Worm (Caenorhabditis elegans) whole organism, L2 larva: ENCODE data around the gene ZK1248.19.
A peak's percentile ranks its signal among the peaks of the same experiment; 100 is the strongest.
"Not testable (repeated sequence)": the region's sequence is repeated elsewhere in the genome, so short reads cannot be mapped to it uniquely, and the experiment has no call there.

ENCODE experiments used
- C34F6.9 ChIP-seq: fragments of 150-350 bp; optimal IDR thresholded peaks from 2 replicates; lab custom pipeline; 2014; ENCODE audit warnings: missing biosample characterization, missing genetic modification characterization
- R02D3.7 ChIP-seq: fragments of 150-350 bp; optimal IDR thresholded peaks from 2 replicates; lab custom pipeline; 2014; ENCODE audit warnings: missing biosample characterization, missing genetic modification characterization
- ZK546.5 ChIP-seq: sonication (generic microtip); optimal IDR thresholded peaks from 2 replicates; lab custom pipeline; 2017; ENCODE audit warnings: missing biosample characterization, missing genetic modification characterization
- alr-1 ChIP-seq: fragments of 150-350 bp; optimal IDR thresholded peaks from 2 replicates; lab custom pipeline; 2014; ENCODE audit warnings: missing biosample characterization, missing genetic modification characterization
- aly-2 ChIP-seq: fragments of 150-350 bp; optimal IDR thresholded peaks from 2 replicates; lab custom pipeline; 2014; ENCODE audit warnings: missing biosample characterization, missing genetic modification characterization
- ama-1 ChIP-seq: fragments of 150-350 bp; optimal IDR thresholded peaks from 2 replicates; lab custom pipeline; 2018; ENCODE audit warnings: inconsistent platforms
- blmp-1 ChIP-seq: sonication (generic microtip); optimal IDR thresholded peaks from 2 replicates; lab custom pipeline; 2017; ENCODE audit warnings: missing genetic modification characterization, mild to moderate bottlenecking, missing compliant biosample characterization, antibody characterized with exemption, moderate library complexity; ENCODE audit not compliant: insufficient read depth
- ceh-16 ChIP-seq: fragments of 150-350 bp; optimal IDR thresholded peaks from 2 replicates; lab custom pipeline; 2014; ENCODE audit warnings: missing biosample characterization, missing genetic modification characterization
- ceh-82 ChIP-seq: fragments of 150-350 bp; optimal IDR thresholded peaks from 2 replicates; lab custom pipeline; 2014; ENCODE audit warnings: missing biosample characterization, missing genetic modification characterization
- crh-2 ChIP-seq: sonication (generic microtip); optimal IDR thresholded peaks from 2 replicates; lab custom pipeline; 2017; ENCODE audit warnings: missing biosample characterization, missing genetic modification characterization
- dmd-4 ChIP-seq: sonication (generic microtip); optimal IDR thresholded peaks from 2 replicates; lab custom pipeline; 2017; ENCODE audit warnings: missing biosample characterization, missing genetic modification characterization
- egl-27 ChIP-seq: sonication (generic microtip); optimal IDR thresholded peaks from 3 replicates; lab custom pipeline; 2017; ENCODE audit warnings: missing biosample characterization, missing genetic modification reagents, missing genetic modification characterization
- elt-3 ChIP-seq: sonication (generic microtip); optimal IDR thresholded peaks from 2 replicates; lab custom pipeline; 2017; ENCODE audit warnings: missing biosample characterization, missing genetic modification characterization
- fos-1 ChIP-seq: fragments of 150-350 bp; optimal IDR thresholded peaks from 2 replicates; lab custom pipeline; 2014; ENCODE audit warnings: missing biosample characterization, missing genetic modification characterization
- gmeb-1 ChIP-seq: fragments of 150-350 bp; optimal IDR thresholded peaks from 2 replicates; lab custom pipeline; 2014; ENCODE audit warnings: missing biosample characterization, missing genetic modification characterization
- lin-11 ChIP-seq: fragments of 150-350 bp; sonication (generic microtip); optimal IDR thresholded peaks from 2 replicates; lab custom pipeline; 2014; ENCODE audit warnings: missing biosample characterization, missing genetic modification characterization, inconsistent platforms, mixed read lengths
- lin-13 ChIP-seq: fragments of 150-350 bp; optimal IDR thresholded peaks from 2 replicates; lab custom pipeline; 2014; ENCODE audit warnings: missing biosample characterization, missing genetic modification reagents, missing genetic modification characterization
- lin-39 ChIP-seq: fragments of 150-350 bp; optimal IDR thresholded peaks from 2 replicates; lab custom pipeline; 2014; ENCODE audit warnings: missing biosample characterization, missing genetic modification reagents, missing genetic modification characterization
- lsy-2 ChIP-seq, 2 experiments: fragments of 150-350 bp in 1 of 2; sonication (generic microtip) in 1 of 2; optimal IDR thresholded peaks; 2 replicates each; lab custom pipeline; 2014 to 2017; ENCODE audit warnings: missing biosample characterization in 2 of 2, missing genetic modification characterization in 2 of 2
- mab-5 ChIP-seq: fragments of 150-350 bp; optimal IDR thresholded peaks from 2 replicates; lab custom pipeline; 2014; ENCODE audit warnings: missing biosample characterization, missing genetic modification characterization
- nhr-10 ChIP-seq: sonication (generic microtip); optimal IDR thresholded peaks from 2 replicates; lab custom pipeline; 2017; ENCODE audit warnings: missing biosample characterization, missing genetic modification characterization
- nhr-11 ChIP-seq: fragments of 150-350 bp; optimal IDR thresholded peaks from 2 replicates; lab custom pipeline; 2014; ENCODE audit warnings: missing biosample characterization, missing genetic modification characterization
- nhr-12 ChIP-seq: fragments of 150-350 bp; optimal IDR thresholded peaks from 2 replicates; lab custom pipeline; 2014; ENCODE audit warnings: missing biosample characterization, missing genetic modification characterization
- nhr-129 ChIP-seq: fragments of 150-350 bp; optimal IDR thresholded peaks from 2 replicates; lab custom pipeline; 2014; ENCODE audit warnings: missing biosample characterization, missing genetic modification characterization
- nhr-21 ChIP-seq: fragments of 150-350 bp; optimal IDR thresholded peaks from 2 replicates; lab custom pipeline; 2014; ENCODE audit warnings: missing biosample characterization, missing genetic modification characterization
- nhr-23 ChIP-seq: fragments of 150-350 bp; optimal IDR thresholded peaks from 2 replicates; lab custom pipeline; 2014; ENCODE audit warnings: missing biosample characterization, missing genetic modification reagents, missing genetic modification characterization
- nhr-237 ChIP-seq: fragments of 150-350 bp; optimal IDR thresholded peaks from 2 replicates; lab custom pipeline; 2014; ENCODE audit warnings: missing biosample characterization, missing genetic modification characterization
- nhr-25 ChIP-seq: fragments of 150-350 bp; sonication (generic microtip); optimal IDR thresholded peaks from 3 replicates; lab custom pipeline; 2014; ENCODE audit warnings: missing biosample characterization, missing genetic modification characterization
- nhr-6 ChIP-seq: fragments of 150-350 bp; optimal IDR thresholded peaks from 2 replicates; lab custom pipeline; 2014; ENCODE audit warnings: missing biosample characterization, missing genetic modification characterization
- nhr-77 ChIP-seq: fragments of 150-350 bp; optimal IDR thresholded peaks from 2 replicates; lab custom pipeline; 2014; ENCODE audit warnings: missing biosample characterization, missing genetic modification characterization
- peb-1 ChIP-seq: fragments of 150-350 bp; optimal IDR thresholded peaks from 2 replicates; lab custom pipeline; 2014; ENCODE audit warnings: missing biosample characterization, missing genetic modification characterization
- sem-4 ChIP-seq: fragments of 150-350 bp; optimal IDR thresholded peaks from 2 replicates; lab custom pipeline; 2014; ENCODE audit warnings: missing biosample characterization, missing genetic modification reagents, missing genetic modification characterization
- skn-1 ChIP-seq: sonication (generic microtip); optimal IDR thresholded peaks from 2 replicates; lab custom pipeline; 2017; ENCODE audit warnings: missing biosample characterization, missing genetic modification characterization
- sma-3 ChIP-seq: sonication (generic microtip); optimal IDR thresholded peaks from 2 replicates; lab custom pipeline; 2016; ENCODE audit warnings: missing genetic modification reagents, missing genetic modification characterization, missing compliant biosample characterization
- sma-9 ChIP-seq, 2 experiments: fragments of 150-350 bp in 1 of 2; sonication (generic microtip) in 1 of 2; optimal IDR thresholded peaks; 2 replicates each; lab custom pipeline; 2014 to 2016; ENCODE audit warnings: missing genetic modification characterization in 2 of 2, mild to moderate bottlenecking in 1 of 2, missing biosample characterization in 1 of 2, missing compliant biosample characterization in 1 of 2, missing genetic modification reagents in 1 of 2, moderate library complexity in 1 of 2
- snpc-4 ChIP-seq: fragments of 150-350 bp; optimal IDR thresholded peaks from 2 replicates; lab custom pipeline; 2014; ENCODE audit warnings: missing biosample characterization, missing genetic modification characterization
- unc-39 ChIP-seq: fragments of 150-350 bp; optimal IDR thresholded peaks from 2 replicates; lab custom pipeline; 2014; ENCODE audit warnings: missing biosample characterization, missing genetic modification characterization
- unc-55 ChIP-seq: fragments of 150-350 bp; sonication (generic microtip); optimal IDR thresholded peaks from 3 replicates; lab custom pipeline; 2014; ENCODE audit warnings: missing biosample characterization, missing genetic modification reagents, missing genetic modification characterization
- zag-1 ChIP-seq: fragments of 150-350 bp; optimal IDR thresholded peaks from 2 replicates; lab custom pipeline; 2014; ENCODE audit warnings: missing biosample characterization, missing genetic modification characterization
- ztf-1 ChIP-seq: fragments of 200-800 bp; sonication (Bioruptor generic); conservative IDR thresholded peaks from 2 replicates; pipeline ENCODE4 v1.3.6; 2022; ENCODE audit warnings: missing genetic modification characterization, missing compliant biosample characterization
- ztf-4 ChIP-seq: fragments of 150-350 bp; optimal IDR thresholded peaks from 2 replicates; lab custom pipeline; 2014; ENCODE audit warnings: missing biosample characterization, missing genetic modification characterization

ZK1248.19 gene

DNA sequence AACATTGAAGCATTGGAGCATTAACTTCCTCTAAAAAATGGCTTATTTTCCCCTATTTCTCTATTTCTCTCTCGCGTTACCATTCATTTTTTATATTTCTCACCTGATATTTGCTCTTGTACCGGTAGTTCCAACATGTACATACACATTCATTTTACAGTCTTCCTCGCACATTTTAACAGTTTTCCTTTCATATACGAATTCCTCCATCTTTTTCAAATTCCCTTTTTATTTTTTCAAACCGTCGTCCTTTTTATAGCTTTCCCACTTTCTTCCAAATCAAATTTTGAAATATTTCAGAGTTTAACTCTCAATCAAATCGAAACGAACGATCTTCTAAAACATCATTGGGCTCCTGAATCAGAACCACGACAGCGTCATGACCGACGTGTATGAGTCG is 45.0 kb upstream of the ZK1248.19 start, which contains the start of gene rfip-1:
Gene rfip-1, plus strand, starts transcription at position 301 of the 400 bp plus-strand sequence.
- TF ChIP-seq sem-4 (tag; lab: Kevin White, UChicago): no peak
- no peak for TF ChIP-seq nhr-77 (tag; lab: Kevin White, UChicago)
- TF ChIP-seq lin-13 (GFP tag; lab: Kevin White, UChicago): no peak
- TF ChIP-seq nhr-25: no peak
- TF ChIP-seq dmd-4 (tag; lab: Kevin White, UChicago): no peak
- TF ChIP-seq ztf-1: no peak
- no peak for TF ChIP-seq nhr-12
- TF ChIP-seq ama-1: no peak
- TF ChIP-seq ZK546.5 (tag; lab: Kevin White, UChicago): no peak
- TF ChIP-seq elt-3 (tag; lab: Kevin White, UChicago): no peak
- TF ChIP-seq sma-9 (GFP tag; optimal IDR thresholded peaks at IDR 0.05; lab: Kevin White, UChicago): no peak
- TF ChIP-seq sma-9 (tag; optimal IDR thresholded peaks at IDR 0.05; lab: Kevin White, UChicago): no peak
- no peak for TF ChIP-seq nhr-237
- no peak for TF ChIP-seq peb-1 (tag; lab: Kevin White, UChicago)
- no peak for TF ChIP-seq nhr-23 (tag; lab: Kevin White, UChicago)
- TF ChIP-seq, all 48 proteins: peak for 0

DNA sequence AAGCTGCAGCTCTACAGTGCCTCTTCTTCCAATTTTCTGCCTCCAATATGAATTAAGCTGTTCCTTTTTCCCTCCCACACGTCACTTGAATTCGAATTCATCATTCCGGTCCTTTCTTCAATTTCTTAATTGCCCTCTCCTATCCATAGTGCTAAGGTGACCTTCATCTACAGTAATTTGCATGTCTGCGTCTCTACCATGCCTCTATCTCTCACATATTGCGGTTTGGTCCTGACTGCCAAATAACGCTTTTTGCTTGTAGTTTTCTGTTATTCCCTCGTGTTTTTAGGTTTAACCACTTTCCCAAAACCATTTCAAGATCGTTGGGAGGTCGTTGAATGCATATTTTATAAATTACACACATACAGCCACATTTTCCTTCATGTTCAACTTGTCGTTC is 41.5 kb upstream of the ZK1248.19 start:
- TF ChIP-seq nhr-25 (peak; percentile 72), ceh-16 (peak; percentile 3), skn-1 (no peak), C34F6.9 (peak; percentile 22), lsy-2 (tag; optimal IDR thresholded peaks at IDR 0.05; lab: Kevin White, UChicago) (peak in 1 of 2 experiments; percentile 10), R02D3.7 (tag; lab: Kevin White, UChicago) (no peak), ceh-82 (tag; lab: Kevin White, UChicago) (no peak)

DNA sequence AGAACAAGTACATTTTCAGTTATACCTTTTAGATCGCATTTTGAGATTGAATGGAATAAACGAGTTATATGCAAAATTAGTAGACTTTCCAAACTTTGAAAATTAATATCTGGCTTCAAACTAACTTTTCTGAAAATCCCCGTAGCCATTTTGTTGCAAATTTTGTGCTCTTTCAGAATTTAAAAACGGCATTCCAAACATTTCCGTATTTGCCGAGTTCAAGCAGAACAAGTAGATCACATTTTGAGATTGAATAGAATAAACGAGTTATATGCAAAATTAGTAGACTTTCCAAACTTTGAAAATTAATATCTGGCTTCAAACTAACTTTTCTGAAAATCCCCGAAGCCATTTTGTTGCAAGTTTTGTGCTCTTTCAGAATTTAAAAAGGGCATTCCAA is 37.3 kb upstream of the ZK1248.19 start, which contains the start of gene F55C12.2:
Gene F55C12.2, plus strand, starts transcription at position 301 of the 400 bp plus-strand sequence.
- not testable (repeated sequence) for TF ChIP-seq elt-3, lin-11, ZK546.5 (tag; lab: Kevin White, UChicago)

DNA sequence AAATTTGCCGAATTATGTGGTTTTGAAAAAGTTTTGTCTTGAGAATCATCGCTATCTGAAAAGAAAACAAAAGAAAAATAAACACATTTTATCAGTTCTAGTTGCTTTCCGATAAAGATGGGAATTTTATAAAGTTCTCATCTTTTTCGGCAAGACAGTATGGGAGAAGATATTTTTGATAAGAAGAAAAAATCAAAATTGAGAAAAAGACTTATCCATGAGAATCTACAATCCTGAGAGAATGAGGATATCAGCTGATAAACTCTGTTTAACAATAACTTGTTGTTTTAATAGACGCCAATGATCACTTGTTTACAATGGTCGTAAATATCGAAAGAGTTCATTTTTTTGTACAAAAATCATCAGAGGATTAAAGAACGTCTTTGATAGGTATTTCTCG is 36.8 kb upstream of the ZK1248.19 start, which contains the start of gene F55C12.6:
Gene F55C12.6, minus strand, starts transcription at position 101 of the 400 bp plus-strand sequence.
- no peak for TF ChIP-seq sem-4 (tag; lab: Kevin White, UChicago)
- TF ChIP-seq ceh-82 (tag; lab: Kevin White, UChicago): no peak
- TF ChIP-seq fos-1 (tag; lab: Kevin White, UChicago): no peak
- TF ChIP-seq ztf-1: no peak
- no peak for TF ChIP-seq sma-9 (GFP tag; optimal IDR thresholded peaks at IDR 0.05; lab: Kevin White, UChicago)
- TF ChIP-seq sma-9 (tag; optimal IDR thresholded peaks at IDR 0.05; lab: Kevin White, UChicago): no peak
- TF ChIP-seq lin-13 (GFP tag; lab: Kevin White, UChicago): no peak
- no peak for TF ChIP-seq mab-5 (tag; lab: Kevin White, UChicago)

DNA sequence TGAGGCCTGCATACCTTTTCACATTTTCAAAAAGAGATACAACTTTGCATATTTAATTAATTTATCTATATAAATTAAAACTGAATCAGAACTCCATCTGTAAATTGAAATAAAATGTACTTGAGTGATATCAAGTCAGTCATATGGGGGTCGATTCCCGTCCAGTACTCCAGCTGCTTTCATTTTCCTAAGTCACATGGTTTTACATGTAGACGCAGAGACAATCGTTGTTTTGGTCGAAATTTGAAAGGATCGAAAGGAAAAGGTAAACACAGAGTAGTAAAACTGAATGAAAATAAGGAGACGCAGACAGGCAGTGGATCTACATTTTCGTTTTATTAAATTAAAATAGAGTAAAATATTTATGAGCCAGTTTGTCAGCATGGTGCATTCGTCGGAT is 34.9 kb upstream of the ZK1248.19 start:
- TF ChIP-seq alr-1 (tag; lab: Kevin White, UChicago) (no peak), nhr-25 (peak; percentile 3), fos-1 (tag; lab: Kevin White, UChicago) (no peak), crh-2 (no peak), blmp-1 (tag; lab: Kevin White, UChicago) (peak; percentile 51), ztf-4 (no peak), nhr-6 (tag; lab: Kevin White, UChicago) (no peak), nhr-11 (no peak), unc-39 (tag; lab: Kevin White, UChicago) (no peak), zag-1 (no peak), snpc-4 (tag; lab: Kevin White, UChicago) (no peak), dmd-4 (tag; lab: Kevin White, UChicago) (no peak), nhr-10 (tag; lab: Kevin White, UChicago) (no peak), sma-9 (GFP tag; optimal IDR thresholded peaks at IDR 0.05; lab: Kevin White, UChicago) (peak; percentile 64), sma-9 (tag; optimal IDR thresholded peaks at IDR 0.05; lab: Kevin White, UChicago) (no peak), nhr-23 (tag; lab: Kevin White, UChicago) (no peak), nhr-21 (tag; lab: Kevin White, UChicago) (no peak), C34F6.9 (peak; percentile 46), egl-27 (tag; lab: Kevin White, UChicago) (no peak), aly-2 (tag; lab: Kevin White, UChicago) (no peak), nhr-129 (peak; percentile 80), peb-1 (tag; lab: Kevin White, UChicago) (no peak), lsy-2 (tag; optimal IDR thresholded peaks at IDR 0.05; lab: Kevin White, UChicago) (peak in 1 of 2 experiments; percentile 27), unc-55 (GFP tag; lab: Kevin White, UChicago) (no peak), nhr-237 (no peak), mab-5 (tag; lab: Kevin White, UChicago) (no peak), ZK546.5 (tag; lab: Kevin White, UChicago) (no peak), lin-39 (tag; lab: Kevin White, UChicago) (no peak), sma-3 (GFP tag; lab: Kevin White, UChicago) (peak; percentile 36), gmeb-1 (tag; lab: Kevin White, UChicago) (no peak), ama-1 (no peak)
